Worm (Caenorhabditis elegans): ENCODE data around the gene klc-1.

The klc-1 gene

DNA sequence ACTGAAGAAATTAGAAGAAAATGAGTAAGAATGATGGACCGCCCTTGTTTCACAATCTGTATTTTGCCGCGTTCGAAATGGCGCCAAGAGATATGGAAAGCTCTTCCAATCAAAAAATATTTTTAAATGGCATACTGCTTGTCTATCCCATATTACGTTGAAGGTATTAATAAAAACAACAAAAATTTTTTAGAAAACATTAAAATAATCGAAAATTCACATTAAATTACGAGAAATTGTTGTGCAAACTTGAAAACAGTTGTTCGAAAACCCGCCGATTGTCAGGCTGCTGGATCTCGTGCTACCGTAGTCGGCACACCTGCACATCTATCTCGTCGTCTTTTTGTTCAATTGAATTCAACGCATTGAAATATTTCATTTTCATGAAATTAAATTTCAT lies at the start of gene klc-1 (continued):
- TF ChIP-seq nfya-1 (tag; optimal IDR thresholded peaks at IDR 0.05; ENCODE audit: borderline replicate concordance, insufficient read depth) (no peak), sea-2 (GFP tag; IDR thresholded peaks at IDR 0.05) (no peak), xnd-1 (tag; optimal IDR thresholded peaks at IDR 0.05) (peak; percentile 60), ztf-26 (tag; optimal IDR thresholded peaks at IDR 0.05) (no peak), nhr-90 (tag; optimal IDR thresholded peaks at IDR 0.05) (no peak), F10E7.11 (tag; optimal IDR thresholded peaks at IDR 0.05) (no peak), K11D2.4 (GFP tag; IDR thresholded peaks at IDR 0.05) (no peak), cebp-1 (GFP tag; IDR thresholded peaks at IDR 0.05) (no peak), cebp-1 (tag; optimal IDR thresholded peaks at IDR 0.05) (no peak), akir-1 (GFP tag; optimal IDR thresholded peaks at IDR 0.05) (no peak), rpc-1 (optimal IDR thresholded peaks at IDR 0.05) (no peak), rpc-1 (tag; optimal IDR thresholded peaks at IDR 0.05) (no peak), tlf-1 (GFP tag; optimal IDR thresholded peaks at IDR 0.05) (peak; percentile 27), C17E4.6 (GFP tag; IDR thresholded peaks at IDR 0.05) (peak; percentile 55; the same call in 1 of the 2 replicates), unc-62 (GFP tag; optimal IDR thresholded peaks at IDR 0.05) (no peak), repo-1 (tag; optimal IDR thresholded peaks at IDR 0.05) (no peak), B0035.1 (tag; optimal IDR thresholded peaks at IDR 0.05) (no peak), nhr-120 (GFP tag; IDR thresholded peaks at IDR 0.05) (no peak), F39B2.1 (GFP tag; IDR thresholded peaks at IDR 0.05) (no peak), hrde-1 (tag; optimal IDR thresholded peaks at IDR 0.05; ENCODE audit: borderline replicate concordance) (no peak), Y67H2A.10 (GFP tag; conservative IDR thresholded peaks at IDR 0.05) (no peak), lir-1 (GFP tag; conservative IDR thresholded peaks at IDR 0.05) (no peak), sdz-38 (tag; optimal IDR thresholded peaks at IDR 0.05) (no peak), ztf-6 (GFP tag; IDR thresholded peaks at IDR 0.05) (no peak), dpl-1 (GFP tag; optimal IDR thresholded peaks at IDR 0.05) (peak; percentile 62), chd-7 (tag; optimal IDR thresholded peaks at IDR 0.05) (no peak), madf-6 (GFP tag; IDR thresholded peaks at IDR 0.05) (peak; percentile 94), C06A6.2 (GFP tag; conservative IDR thresholded peaks at IDR 0.05) (no peak), ets-4 (GFP tag; optimal IDR thresholded peaks at IDR 0.05) (no peak), ZK185.1 (tag; optimal IDR thresholded peaks at IDR 0.05; ENCODE audit: poor library complexity, severe bottlenecking) (no peak), rec-8 (tag; optimal IDR thresholded peaks at IDR 0.05) (no peak), unc-130 (GFP tag; optimal IDR thresholded peaks at IDR 0.05) (peak; percentile 22), snpc-1.1 (tag; optimal IDR thresholded peaks at IDR 0.05; ENCODE audit: insufficient read depth) (peak; percentile 15), F55B11.4 (tag; optimal IDR thresholded peaks at IDR 0.05; ENCODE audit: borderline replicate concordance, insufficient read depth) (no peak), bed-1 (GFP tag; IDR thresholded peaks at IDR 0.05) (no peak), ama-1 (optimal IDR thresholded peaks at IDR 0.05) (no peak), ama-1 (GFP tag; optimal IDR thresholded peaks at IDR 0.05) (no peak), B0019.2 (GFP tag; conservative IDR thresholded peaks at IDR 0.05) (0 out of 2 replicates have a peak, but pooled peaks have one; percentile 5), bed-2 (GFP tag; IDR thresholded peaks at IDR 0.05) (no peak), B0336.3 (GFP tag; IDR thresholded peaks at IDR 0.05) (no peak), ceh-58 (GFP tag; IDR thresholded peaks at IDR 0.05) (no peak), madf-3 (GFP tag; IDR thresholded peaks at IDR 0.05) (0 out of 2 replicates have a peak, but pooled peaks have one; percentile 45), egl-44 (GFP tag; IDR thresholded peaks at IDR 0.05) (no peak), hlh-12 (tag; optimal IDR thresholded peaks at IDR 0.05) (no peak), fkh-3 (tag; optimal IDR thresholded peaks at IDR 0.05) (no peak), tbp1 (GFP tag; optimal IDR thresholded peaks at IDR 0.05) (no peak), attf-6 (GFP tag; IDR thresholded peaks at IDR 0.05) (no peak), ztf-22 (GFP tag; optimal IDR thresholded peaks at IDR 0.05) (no peak), mes-4 (tag; optimal IDR thresholded peaks at IDR 0.05) (no peak), efl-1 (GFP tag; optimal IDR thresholded peaks at IDR 0.05) (peak; percentile 93)
